Fruit fly (Drosophila melanogaster) whole organism, embryonic: Measurements from ENCODE around the gene CG5853.

Experiments
- Atf3 ChIP-seq: fragments of 200-800 bp; sonication (Bioruptor generic); optimal IDR thresholded peaks from 3 replicates; lab custom pipeline; 2016; ENCODE audit warnings: missing biosample characterization, missing genetic modification characterization
- Atf6 ChIP-seq: fragments of 200-800 bp; sonication (Bioruptor generic); IDR thresholded peaks from 2 replicates; pipeline ENCODE4 v1.3.6; 2022; ENCODE audit warnings: missing biosample characterization, missing genetic modification characterization
- CG10959 ChIP-seq: fragments of 200-800 bp; sonication (Bioruptor generic); IDR thresholded peaks from 2 replicates; pipeline ENCODE4 v1.3.6; 2022; ENCODE audit warnings: missing biosample characterization, missing genetic modification characterization
- CG11247 ChIP-seq: fragments of 200-800 bp; sonication (Bioruptor generic); IDR thresholded peaks from 2 replicates; pipeline ENCODE4 v1.3.6; 2022; ENCODE audit warnings: missing biosample characterization, missing genetic modification characterization
- CG12071 ChIP-seq: fragments of 200-800 bp; sonication (Bioruptor generic); optimal IDR thresholded peaks from 3 replicates; lab custom pipeline; 2018; ENCODE audit warnings: missing biosample characterization, mild to moderate bottlenecking, missing genetic modification characterization
- CG15601 ChIP-seq: fragments of 200-800 bp; sonication (Bioruptor generic); optimal IDR thresholded peaks from 3 replicates; lab custom pipeline; 2019; ENCODE audit warnings: missing biosample characterization, mild to moderate bottlenecking, missing genetic modification characterization, moderate library complexity
- CG16863 ChIP-seq: fragments of 200-800 bp; sonication (Bioruptor generic); optimal IDR thresholded peaks from 3 replicates; lab custom pipeline; 2016; ENCODE audit warnings: missing biosample characterization, missing genetic modification characterization
- CG2712 ChIP-seq: fragments of 200-800 bp; optimal IDR thresholded peaks from 3 replicates; lab custom pipeline; 2019; ENCODE audit warnings: missing biosample characterization, mild to moderate bottlenecking, missing genetic modification characterization, moderate library complexity
- CG32767 ChIP-seq: fragments of 200-800 bp; sonication (Bioruptor generic); IDR thresholded peaks from 2 replicates; pipeline ENCODE4 v1.3.6; 2022; ENCODE audit warnings: missing biosample characterization, missing genetic modification characterization
- CG34224 ChIP-seq: fragments of 200-800 bp; sonication (Bioruptor generic); IDR thresholded peaks from 3 replicates; pipeline ENCODE4 v1.3.6; 2022; ENCODE audit warnings: missing biosample characterization, missing genetic modification characterization; ENCODE audit not compliant: partially characterized antibody
- CG6254 ChIP-seq: fragments of 200-800 bp; sonication (Bioruptor generic); optimal IDR thresholded peaks from 3 replicates; lab custom pipeline; 2017; ENCODE audit warnings: mild to moderate bottlenecking, missing biosample characterization, missing genetic modification reagents, missing genetic modification characterization
- CG6791 ChIP-seq: fragments of 200-800 bp; sonication (Bioruptor generic); IDR thresholded peaks from 3 replicates; pipeline ENCODE4 v1.3.6; 2022; ENCODE audit warnings: missing biosample characterization, missing genetic modification characterization; ENCODE audit not compliant: partially characterized antibody
- CG7357 ChIP-seq: fragments of 200-800 bp; sonication (Bioruptor generic); IDR thresholded peaks from 3 replicates; pipeline ENCODE4 v1.3.6; 2022; ENCODE audit warnings: missing biosample characterization, missing genetic modification characterization
- CG7556 ChIP-seq: fragments of 200-800 bp; sonication (Bioruptor generic); optimal IDR thresholded peaks from 2 replicates; lab custom pipeline; 2017; ENCODE audit warnings: missing biosample characterization, mild to moderate bottlenecking, missing genetic modification characterization
- CG8359 ChIP-seq: fragments of 200-800 bp; sonication (Bioruptor generic); optimal IDR thresholded peaks from 2 replicates; lab custom pipeline; 2017; ENCODE audit warnings: missing biosample characterization, mild to moderate bottlenecking, missing genetic modification characterization, borderline replicate concordance
- CkIIα-i1 ChIP-seq: fragments of 200-800 bp; sonication (Bioruptor generic); IDR thresholded peaks from 2 replicates; pipeline ENCODE4 v1.3.6; 2022; ENCODE audit warnings: missing biosample characterization, missing genetic modification characterization
- Deaf1 ChIP-seq: fragments of 200-800 bp; optimal IDR thresholded peaks from 3 replicates; lab custom pipeline; 2019; ENCODE audit warnings: missing biosample characterization, mild to moderate bottlenecking, missing genetic modification characterization, moderate library complexity
- Eip74EF ChIP-seq, 2 experiments: fragments of 200-800 bp in 1 of 2; fragments of >200 bp in 1 of 2; sonication (Bioruptor generic) in 1 of 2; optimal IDR thresholded peaks; 2 replicates each; lab custom pipeline; 2017 to 2019; ENCODE audit warnings: missing biosample characterization in 2 of 2, missing genetic modification characterization in 2 of 2, mild to moderate bottlenecking in 1 of 2, moderate library complexity in 1 of 2
- Hr78 ChIP-seq, 2 experiments: fragments of 200-800 bp in 1 of 2; fragments of >200 bp in 1 of 2; sonication (Bioruptor generic) in 1 of 2; optimal IDR thresholded peaks; 2 replicates each; lab custom pipeline; 2017 to 2019; ENCODE audit warnings: missing biosample characterization in 2 of 2, missing genetic modification characterization in 2 of 2, mild to moderate bottlenecking in 1 of 2, moderate library complexity in 1 of 2
- MESR4 ChIP-seq: fragments of 200-800 bp; sonication (Bioruptor generic); optimal IDR thresholded peaks from 2 replicates; lab custom pipeline; 2018; ENCODE audit warnings: missing biosample characterization, mild to moderate bottlenecking, missing genetic modification characterization, moderate library complexity
- Myb ChIP-seq: fragments of 200-800 bp; sonication (Bioruptor generic); optimal IDR thresholded peaks from 2 replicates; lab custom pipeline; 2016; ENCODE audit warnings: missing biosample characterization, missing genetic modification characterization
- Oli ChIP-seq: fragments of 200-800 bp; sonication (Bioruptor generic); optimal IDR thresholded peaks from 2 replicates; lab custom pipeline; 2018; ENCODE audit warnings: missing biosample characterization, mild to moderate bottlenecking, missing genetic modification characterization, moderate library complexity
- Opbp ChIP-seq: fragments of 200-800 bp; sonication (Bioruptor generic); IDR thresholded peaks from 3 replicates; pipeline ENCODE4 v1.3.6; 2022; ENCODE audit warnings: missing biosample characterization, missing genetic modification characterization; ENCODE audit not compliant: partially characterized antibody
- Sry-β ChIP-seq: fragments of 200-800 bp; sonication (Bioruptor generic); optimal IDR thresholded peaks from 2 replicates; lab custom pipeline; 2018; ENCODE audit warnings: missing biosample characterization, mild to moderate bottlenecking, missing genetic modification characterization, moderate library complexity
- YL-1 ChIP-seq: fragments of 200-800 bp; sonication (Bioruptor generic); optimal IDR thresholded peaks from 3 replicates; lab custom pipeline; 2017; ENCODE audit warnings: missing biosample characterization, mild to moderate bottlenecking, missing genetic modification characterization
- disco-r ChIP-seq: fragments of 200-800 bp; sonication (Bioruptor generic); optimal IDR thresholded peaks from 2 replicates; lab custom pipeline; 2016; ENCODE audit warnings: missing biosample characterization, missing genetic modification characterization
- hkb ChIP-seq, 2 experiments: fragments of 200-800 bp in 1 of 2; fragments of >200 bp in 1 of 2; sonication (Bioruptor generic) in 1 of 2; IDR thresholded peaks in 1 of 2; optimal IDR thresholded peaks in 1 of 2; 2 replicates each; pipeline versions ENCODE4 v1.3.6 to Lab custom; 2017 to 2022; ENCODE audit warnings: missing biosample characterization in 1 of 2, missing genetic modification characterization in 1 of 2
- ind ChIP-seq: fragments of 200-800 bp; sonication (Bioruptor generic); optimal IDR thresholded peaks from 3 replicates; lab custom pipeline; 2016; ENCODE audit warnings: missing biosample characterization, missing genetic modification characterization
- kni ChIP-seq: fragments of 200-800 bp; sonication (Bioruptor generic); optimal IDR thresholded peaks from 3 replicates; lab custom pipeline; 2017; ENCODE audit warnings: mild to moderate bottlenecking, missing biosample characterization, missing genetic modification reagents, missing genetic modification characterization
- knrl ChIP-seq: fragments of 200-800 bp; sonication (Bioruptor generic); IDR thresholded peaks from 3 replicates; pipeline ENCODE4 v1.3.6; 2022; ENCODE audit warnings: missing biosample characterization, missing genetic modification characterization; ENCODE audit not compliant: partially characterized antibody
- lab ChIP-seq: fragments of 200-800 bp; sonication (Bioruptor generic); optimal IDR thresholded peaks from 3 replicates; lab custom pipeline; 2017; ENCODE audit warnings: missing biosample characterization, missing genetic modification characterization, mild to moderate bottlenecking, moderate library complexity, missing genetic modification reagents
- seq ChIP-seq: fragments of 200-800 bp; sonication (Bioruptor generic); IDR thresholded peaks from 2 replicates; pipeline ENCODE4 v1.3.6; 2022; ENCODE audit warnings: missing biosample characterization, missing genetic modification characterization
- sim ChIP-seq: fragments of 200-800 bp; sonication (Bioruptor generic); IDR thresholded peaks from 2 replicates; pipeline ENCODE4 v1.3.6; 2022; ENCODE audit warnings: missing biosample characterization, missing genetic modification characterization
- slou ChIP-seq: fragments of 200-800 bp; sonication (Bioruptor generic); optimal IDR thresholded peaks from 3 replicates; lab custom pipeline; 2016; ENCODE audit warnings: missing biosample characterization, missing genetic modification characterization
- trh ChIP-seq: fragments of 200-800 bp; sonication (Bioruptor generic); optimal IDR thresholded peaks from 2 replicates; lab custom pipeline; 2016; ENCODE audit warnings: missing biosample characterization, missing genetic modification characterization
- ttk ChIP-seq: fragments of 200-800 bp; sonication (Bioruptor generic); IDR thresholded peaks from 2 replicates; pipeline ENCODE4 v2.1.2; 2022; ENCODE audit warnings: missing biosample characterization, missing genetic modification characterization
- unpg ChIP-seq: fragments of 200-800 bp; sonication (Bioruptor generic); optimal IDR thresholded peaks from 3 replicates; lab custom pipeline; 2018; ENCODE audit warnings: missing biosample characterization, mild to moderate bottlenecking, missing genetic modification characterization, moderate library complexity
- usp ChIP-seq: fragments of >200 bp; optimal IDR thresholded peaks from 2 replicates; lab custom pipeline; 2017; ENCODE audit warnings: missing biosample characterization, missing genetic modification characterization

The CG5853 gene

dm6 chr2L:9908468-9908967 lies 38.9 kb downstream of the CG5853 start, which contains the start of gene CG13124 (continued):
- no peak for TF ChIP-seq CG11247 (GFP tag; lab: Robert Waterston, UW)
- no peak for TF ChIP-seq CG10959 (GFP tag; lab: Robert Waterston, UW)
- no peak for TF ChIP-seq CG6254 (GFP tag; lab: Kevin White, UChicago)
- TF ChIP-seq CG7357 (GFP tag; lab: Robert Waterston, UW), result no peak
- no peak for TF ChIP-seq Sry-β (GFP tag; lab: Kevin White, UChicago)
- 0 out of 2 replicates have a peak, but pooled peaks have one; percentile 14 for TF ChIP-seq CG32767 (GFP tag; lab: Robert Waterston, UW)
- TF ChIP-seq CG15601 (tag; lab: Kevin White, UChicago), result no peak
- TF ChIP-seq YL-1, result no peak
- TF ChIP-seq hkb (optimal IDR thresholded peaks at IDR 0.05; lab: Kevin White, UChicago), result no peak
- peak; percentile 24 for TF ChIP-seq hkb (GFP tag; IDR thresholded peaks at IDR 0.05; lab: Robert Waterston, UW)
- TF ChIP-seq Myb, result no peak
- TF ChIP-seq kni (GFP tag; lab: Kevin White, UChicago), result no peak
- no peak for TF ChIP-seq sim (GFP tag; lab: Robert Waterston, UW)
- no peak for TF ChIP-seq CG16863 (GFP tag; lab: Kevin White, UChicago)
- no peak for TF ChIP-seq Hr78 (GFP tag; optimal IDR thresholded peaks at IDR 0.05; lab: Kevin White, UChicago)
- peak; percentile 5 for TF ChIP-seq MESR4
- no peak for TF ChIP-seq ttk (GFP tag; lab: Robert Waterston, UW)
- no peak for TF ChIP-seq CG6791
- peak; percentile 59 for TF ChIP-seq Atf6 (GFP tag; lab: Robert Waterston, UW)
- TF ChIP-seq Atf3, result no peak
- no peak for TF ChIP-seq trh
- TF ChIP-seq CG2712, result no peak
- no peak for TF ChIP-seq slou (GFP tag; lab: Kevin White, UChicago)
- TF ChIP-seq Deaf1, result peak; percentile 34
- no peak for TF ChIP-seq knrl (GFP tag; lab: Robert Waterston, UW)
- TF ChIP-seq Oli, result no peak
- TF ChIP-seq ind (GFP tag; lab: Kevin White, UChicago), result peak; percentile 0
- TF ChIP-seq Eip74EF (GFP tag; optimal IDR thresholded peaks at IDR 0.05; lab: Kevin White, UChicago), result no peak
- no peak; the same call in 2 of the 3 replicates for TF ChIP-seq CG34224 (GFP tag; lab: Robert Waterston, UW)
- TF ChIP-seq usp (GFP tag; lab: Kevin White, UChicago), result no peak
- TF ChIP-seq CkIIα-i1 (GFP tag; lab: Robert Waterston, UW), result no peak
- peak; percentile 32 for TF ChIP-seq unpg (GFP tag; lab: Kevin White, UChicago)
- no peak for TF ChIP-seq CG8359 (GFP tag; lab: Kevin White, UChicago)
- no peak for TF ChIP-seq Opbp (GFP tag; lab: Robert Waterston, UW)
- TF ChIP-seq disco-r (GFP tag; lab: Kevin White, UChicago), result no peak
- TF ChIP-seq seq (GFP tag; lab: Robert Waterston, UW), result no peak; the same call in 1 of the 2 replicates
- TF ChIP-seq lab, result peak; percentile 50
- peak; percentile 38 for TF ChIP-seq CG12071 (GFP tag; lab: Kevin White, UChicago)
- TF ChIP-seq CG7556 (GFP tag; lab: Kevin White, UChicago), result no peak
